Worm (Caenorhabditis elegans) whole organism, mixed stage, embryonic: ENCODE results near the gene npp-18.
A peak's percentile ranks its signal among the peaks of the same experiment; 100 is the strongest.

Experiments used
- M03D4.4 ChIP-seq: sonication (generic microtip); optimal IDR thresholded peaks from 2 replicates; lab custom pipeline; 2017; ENCODE audit warnings: mild to moderate bottlenecking, missing genetic modification characterization, missing compliant biosample characterization
- ces-1 ChIP-seq: fragments of 150-350 bp; optimal IDR thresholded peaks from 2 replicates; lab custom pipeline; 2014; ENCODE audit warnings: missing biosample characterization, missing genetic modification reagents, missing genetic modification characterization

Gene npp-18

ce11 chrIII:13347782-13348327, 51.2 kb downstream of the npp-18 start:
- TF ChIP-seq ces-1: peak; percentile 3
- no peak for TF ChIP-seq M03D4.4 (tag; lab: Kevin White, UChicago)
- TF ChIP-seq, all 35 proteins: peak for 1
